Fruit fly (Drosophila melanogaster): ENCODE data around the gene grp.

Gene grp

DNA sequence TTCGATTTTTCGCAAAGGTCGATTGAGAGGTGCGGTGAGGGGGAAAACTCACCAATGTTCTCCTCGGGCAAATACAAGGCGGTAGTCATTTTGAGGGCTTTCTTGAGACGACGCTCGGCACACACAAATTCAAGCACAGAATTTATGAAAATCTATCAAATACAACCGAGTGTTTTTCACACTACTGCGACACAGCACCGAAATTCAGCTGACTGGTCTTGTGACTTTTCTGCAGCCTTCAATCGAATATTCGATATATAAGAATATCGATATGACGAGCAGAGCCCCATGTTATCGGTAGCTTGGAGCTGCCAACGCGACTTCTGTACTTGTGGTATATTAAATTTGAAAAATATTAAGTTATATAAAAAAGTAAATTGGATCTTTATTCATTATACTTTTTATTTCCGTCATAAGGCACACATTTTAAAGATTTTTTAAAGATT is 47.7 kb downstream of the grp start, which contains the start of gene VhaSFD (continued):
- TF ChIP-seq CG42726 (GFP tag; IDR thresholded peaks at IDR 0.05; ENCODE audit: partially characterized antibody) (no peak), Optix (GFP tag; IDR thresholded peaks at IDR 0.05) (no peak), CG11085 (GFP tag; IDR thresholded peaks at IDR 0.05) (no peak), ci (GFP tag; IDR thresholded peaks at IDR 0.05) (0 out of 3 replicates have a peak, but pooled peaks have one; percentile 5), ATbp (GFP tag; optimal IDR thresholded peaks at IDR 0.05) (no peak), Ssrp (tag; optimal IDR thresholded peaks at IDR 0.05) (no peak), CG18599 (GFP tag; optimal IDR thresholded peaks at IDR 0.05) (no peak), CG5180 (GFP tag; optimal IDR thresholded peaks at IDR 0.05) (no peak), mld (GFP tag; IDR thresholded peaks at IDR 0.05; ENCODE audit: partially characterized antibody) (no peak; the same call in 2 of the 3 replicates), Sox102F (GFP tag; optimal IDR thresholded peaks at IDR 0.05) (no peak), CG10431 (GFP tag; optimal IDR thresholded peaks at IDR 0.05) (no peak), cwo (GFP tag; optimal IDR thresholded peaks at IDR 0.05) (peak; percentile 62), CG15011 (GFP tag; optimal IDR thresholded peaks at IDR 0.05) (no peak), CG1832 (GFP tag; optimal IDR thresholded peaks at IDR 0.05) (no peak), ac (GFP tag; optimal IDR thresholded peaks at IDR 0.05) (no peak), Dp (GFP tag; optimal IDR thresholded peaks at IDR 0.05) (peak; percentile 71), NK7.1 (GFP tag; optimal IDR thresholded peaks at IDR 0.05) (no peak), Hey (tag; optimal IDR thresholded peaks at IDR 0.05) (no peak), CG2712 (tag; optimal IDR thresholded peaks at IDR 0.05) (peak; percentile 62), Ptx1 (GFP tag; IDR thresholded peaks at IDR 0.05) (no peak), btn (GFP tag; optimal IDR thresholded peaks at IDR 0.05) (no peak), Lhr (GFP tag; optimal IDR thresholded peaks at IDR 0.05) (no peak), CG2875 (GFP tag; optimal IDR thresholded peaks at IDR 0.05) (no peak), prd (optimal IDR thresholded peaks at IDR 0.05) (no peak), prd (GFP tag; IDR thresholded peaks at IDR 0.05) (0 out of 3 replicates have a peak, but pooled peaks have one; percentile 5), CG10565 (GFP tag; optimal IDR thresholded peaks at IDR 0.05) (no peak), twi (tag; optimal IDR thresholded peaks at IDR 0.05) (no peak), CG18476 (GFP tag; optimal IDR thresholded peaks at IDR 0.05) (no peak), CG7556 (GFP tag; optimal IDR thresholded peaks at IDR 0.05) (no peak), nmo (GFP tag; optimal IDR thresholded peaks at IDR 0.05) (peak; percentile 28), gcm (GFP tag; optimal IDR thresholded peaks at IDR 0.05) (no peak), Ravus (GFP tag; IDR thresholded peaks at IDR 0.05) (no peak), CG3281 (GFP tag; optimal IDR thresholded peaks at IDR 0.05) (peak; percentile 36), Nf-YA (GFP tag; IDR thresholded peaks at IDR 0.05) (no peak), oc (tag; optimal IDR thresholded peaks at IDR 0.05) (no peak), sqz (GFP tag; optimal IDR thresholded peaks at IDR 0.05) (no peak), CG17385 (GFP tag; optimal IDR thresholded peaks at IDR 0.05) (no peak), CG1603 (tag; optimal IDR thresholded peaks at IDR 0.05) (peak; percentile 48), Atf-2 (GFP tag; optimal IDR thresholded peaks at IDR 0.05) (no peak), zen2 (GFP tag; IDR thresholded peaks at IDR 0.05; ENCODE audit: partially characterized antibody) (no peak; the same call in 2 of the 3 replicates), HHEX (GFP tag; optimal IDR thresholded peaks at IDR 0.05) (no peak), bowl (GFP tag; IDR thresholded peaks at IDR 0.05) (no peak), E2f1 (GFP tag; IDR thresholded peaks at IDR 0.05) (no peak), tgo (GFP tag; IDR thresholded peaks at IDR 0.05) (no peak), CG10462 (GFP tag; optimal IDR thresholded peaks at IDR 0.05) (no peak), CG1233 (GFP tag; optimal IDR thresholded peaks at IDR 0.05) (peak; percentile 5), CG33557 (GFP tag; optimal IDR thresholded peaks at IDR 0.05) (no peak), sr (GFP tag; IDR thresholded peaks at IDR 0.05) (no peak), CG14441 (GFP tag; IDR thresholded peaks at IDR 0.05) (no peak), CG18262 (tag; optimal IDR thresholded peaks at IDR 0.05) (peak; percentile 31)
